Worm (Caenorhabditis elegans) whole organism, young adult: Measurements from ENCODE around the gene C30H6.12.

Source experiments
- Y67H2A.10 ChIP-seq: fragments of 200-800 bp; sonication (Bioruptor generic); conservative IDR thresholded peaks from 2 replicates; pipeline ENCODE4 v1.3.6; 2022; ENCODE audit warnings: missing genetic modification reagents, missing genetic modification characterization, missing compliant biosample characterization
- attf-6 ChIP-seq: fragments of 200-800 bp; sonication (Bioruptor generic); IDR thresholded peaks from 2 replicates; pipeline ENCODE4 v1.3.6; 2022; ENCODE audit warnings: missing genetic modification reagents, missing genetic modification characterization, missing compliant biosample characterization
- chd-7 ChIP-seq: sonication (generic microtip); optimal IDR thresholded peaks from 2 replicates; lab custom pipeline; 2016; ENCODE audit warnings: mild to moderate bottlenecking, missing genetic modification characterization, moderate library complexity, missing compliant biosample characterization
- ztf-3 ChIP-seq: fragments of 200-800 bp; sonication (Bioruptor generic); optimal IDR thresholded peaks from 2 replicates; lab custom pipeline; 2018; ENCODE audit warnings: mild to moderate bottlenecking, missing genetic modification characterization, missing compliant biosample characterization

- TF ChIP-seq attf-6 (GFP tag; lab: Robert Waterston, UW) (no peak), ztf-3 (GFP tag; lab: Kevin White, UChicago) (no peak), chd-7 (tag; lab: Kevin White, UChicago) (no peak), Y67H2A.10 (GFP tag; lab: Robert Waterston, UW) (no peak)
Observed at ce11 chrIV:17407025-17407424, 23.9 kb downstream of the C30H6.12 start, which contains the start of gene T02D1.7.
